Worm (Caenorhabditis elegans): ENCODE results near the gene Y105C5B.20.

DNA sequence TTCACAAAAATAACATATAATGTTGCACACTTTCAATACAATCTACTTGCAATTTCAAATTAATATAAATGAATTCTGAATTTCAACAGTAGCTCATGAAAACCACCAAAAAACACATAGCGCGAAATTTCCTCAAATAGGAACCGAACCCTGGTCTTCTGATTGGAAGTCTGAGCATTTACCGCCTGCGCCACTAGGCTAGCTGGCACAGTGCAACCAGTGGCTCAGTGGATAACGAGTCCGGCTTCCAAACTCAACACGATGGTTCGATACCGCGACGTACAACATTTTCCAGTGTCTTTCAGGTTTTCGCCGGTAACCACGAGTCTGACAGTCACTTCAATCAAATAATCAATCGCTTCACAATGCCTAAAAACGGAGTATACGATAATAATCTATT lies 40.7 kb downstream of the Y105C5B.20 start:
- no peak for TF ChIP-seq rnt-1 (tag; optimal IDR thresholded peaks at IDR 0.05)
- no peak for TF ChIP-seq fos-1 (tag; optimal IDR thresholded peaks at IDR 0.05)

All from whole organism, L1 larva.